Worm (Caenorhabditis elegans) whole organism, young adult: ENCODE data around the gene ZK829.3.

Experiments
- B0035.1 ChIP-seq: sonication (generic microtip); optimal IDR thresholded peaks from 2 replicates; lab custom pipeline; 2016; ENCODE audit warnings: missing genetic modification characterization, mild to moderate bottlenecking, missing compliant biosample characterization, missing genotype, missing genetic modification reagents
- B0261.1 ChIP-seq: sonication (generic microtip); optimal IDR thresholded peaks from 2 replicates; lab custom pipeline; 2016; ENCODE audit warnings: mild to moderate bottlenecking, missing genetic modification characterization, moderate library complexity, missing compliant biosample characterization
- D2030.7 ChIP-seq: fragments of 200-800 bp; sonication (Bioruptor generic); IDR thresholded peaks from 2 replicates; pipeline ENCODE4 v1.3.6; 2022; ENCODE audit warnings: missing genetic modification reagents, missing genetic modification characterization, missing compliant biosample characterization
- F10E7.11 ChIP-seq: sonication (generic microtip); optimal IDR thresholded peaks from 2 replicates; lab custom pipeline; 2017; ENCODE audit warnings: mild to moderate bottlenecking, missing genetic modification characterization, moderate library complexity, missing compliant biosample characterization
- F22D6.2 ChIP-seq: sonication (generic microtip); optimal IDR thresholded peaks from 2 replicates; lab custom pipeline; 2016; ENCODE audit warnings: mild to moderate bottlenecking, missing genetic modification characterization, missing compliant biosample characterization
- F37B4.10 ChIP-seq: fragments of 200-800 bp; sonication (Bioruptor generic); IDR thresholded peaks from 2 replicates; pipeline ENCODE4 v1.3.6; 2022; ENCODE audit warnings: missing genetic modification characterization, missing compliant biosample characterization
- F52B5.7 ChIP-seq: sonication (generic microtip); optimal IDR thresholded peaks from 2 replicates; lab custom pipeline; 2016; ENCODE audit warnings: mild to moderate bottlenecking, missing genetic modification characterization, missing compliant biosample characterization
- T26A5.8 ChIP-seq: sonication (generic microtip); optimal IDR thresholded peaks from 2 replicates; lab custom pipeline; 2016; ENCODE audit warnings: missing genetic modification characterization, missing compliant biosample characterization
- Y53F4B.3 ChIP-seq: fragments of 200-800 bp; sonication (Bioruptor generic); IDR thresholded peaks from 2 replicates; pipeline ENCODE4 v1.3.6; 2022; ENCODE audit warnings: missing genetic modification reagents, missing genetic modification characterization, missing compliant biosample characterization
- Y67H2A.10 ChIP-seq: fragments of 200-800 bp; sonication (Bioruptor generic); conservative IDR thresholded peaks from 2 replicates; pipeline ENCODE4 v1.3.6; 2022; ENCODE audit warnings: missing genetic modification reagents, missing genetic modification characterization, missing compliant biosample characterization
- Y95B8A.8 ChIP-seq: fragments of 200-800 bp; sonication (Bioruptor generic); IDR thresholded peaks from 2 replicates; pipeline ENCODE4 v1.3.6; 2022; ENCODE audit warnings: missing genetic modification reagents, missing genetic modification characterization, missing compliant biosample characterization
- aptf-2 ChIP-seq: fragments of 200-800 bp; sonication (Bioruptor generic); conservative IDR thresholded peaks from 2 replicates; pipeline ENCODE4 v1.3.6; 2022; ENCODE audit warnings: missing genetic modification reagents, missing genetic modification characterization, missing compliant biosample characterization
- atf-7 ChIP-seq: sonication (generic microtip); optimal IDR thresholded peaks from 2 replicates; lab custom pipeline; 2017; ENCODE audit warnings: mild to moderate bottlenecking, missing genetic modification characterization, missing compliant biosample characterization
- attf-5 ChIP-seq: fragments of 200-800 bp; sonication (Bioruptor generic); optimal IDR thresholded peaks from 2 replicates; lab custom pipeline; 2018; ENCODE audit warnings: mild to moderate bottlenecking, missing genetic modification characterization, missing compliant biosample characterization
- attf-6 ChIP-seq: fragments of 200-800 bp; sonication (Bioruptor generic); IDR thresholded peaks from 2 replicates; pipeline ENCODE4 v1.3.6; 2022; ENCODE audit warnings: missing genetic modification reagents, missing genetic modification characterization, missing compliant biosample characterization
- bed-1 ChIP-seq: fragments of 200-800 bp; sonication (Bioruptor generic); IDR thresholded peaks from 2 replicates; pipeline ENCODE4 v1.3.6; 2022; ENCODE audit warnings: missing genetic modification reagents, missing genetic modification characterization, missing compliant biosample characterization
- cebp-2 ChIP-seq: fragments of 200-800 bp; sonication (Bioruptor generic); IDR thresholded peaks from 2 replicates; pipeline ENCODE4 v1.3.6; 2022; ENCODE audit warnings: missing genetic modification characterization, missing compliant biosample characterization
- ceh-100 ChIP-seq: fragments of 200-800 bp; sonication (Bioruptor generic); IDR thresholded peaks from 2 replicates; pipeline ENCODE4 v1.3.6; 2022; ENCODE audit warnings: missing genetic modification reagents, missing genetic modification characterization, missing compliant biosample characterization
- ceh-27 ChIP-seq: fragments of 200-800 bp; sonication (Bioruptor generic); optimal IDR thresholded peaks from 2 replicates; lab custom pipeline; 2018; ENCODE audit warnings: mild to moderate bottlenecking, missing genetic modification characterization, moderate library complexity, missing compliant biosample characterization
- ceh-58 ChIP-seq: fragments of 200-800 bp; sonication (Bioruptor generic); IDR thresholded peaks from 2 replicates; pipeline ENCODE4 v1.3.6; 2022; ENCODE audit warnings: missing genetic modification characterization, missing compliant biosample characterization
- ceh-79 ChIP-seq: sonication (generic microtip); optimal IDR thresholded peaks from 2 replicates; lab custom pipeline; 2017; ENCODE audit warnings: mild to moderate bottlenecking, missing genetic modification characterization, missing compliant biosample characterization
- dpl-1 ChIP-seq: fragments of 150-350 bp; optimal IDR thresholded peaks from 2 replicates; lab custom pipeline; 2014; ENCODE audit warnings: missing biosample characterization, missing genetic modification reagents, missing genetic modification characterization
- fkh-3 ChIP-seq: sonication (generic microtip); optimal IDR thresholded peaks from 2 replicates; lab custom pipeline; 2016; ENCODE audit warnings: mild to moderate bottlenecking, missing genetic modification characterization, missing compliant biosample characterization
- gei-17 ChIP-seq: fragments of 200-800 bp; sonication (Bioruptor generic); optimal IDR thresholded peaks from 2 replicates; lab custom pipeline; 2018; ENCODE audit warnings: mild to moderate bottlenecking, missing genetic modification characterization, missing compliant biosample characterization
- him-1 ChIP-seq: sonication (generic microtip); optimal IDR thresholded peaks from 2 replicates; lab custom pipeline; 2016; ENCODE audit warnings: missing genotype, missing genetic modification reagents, missing genetic modification characterization, missing compliant biosample characterization
- hlh-12 ChIP-seq: sonication (generic microtip); optimal IDR thresholded peaks from 2 replicates; lab custom pipeline; 2016; ENCODE audit warnings: missing genetic modification characterization, missing compliant biosample characterization
- hsf-1 ChIP-seq: fragments of 200-800 bp; sonication (Bioruptor generic); IDR thresholded peaks from 2 replicates; pipeline ENCODE4 v1.3.6; 2022; ENCODE audit warnings: missing genetic modification reagents, missing genetic modification characterization, missing compliant biosample characterization
- lag-1 ChIP-seq: fragments of 200-800 bp; sonication (Bioruptor generic); IDR thresholded peaks from 2 replicates; pipeline ENCODE4 v1.3.6; 2022; ENCODE audit warnings: missing genetic modification reagents, missing genetic modification characterization, missing compliant biosample characterization
- let-526 ChIP-seq: fragments of 200-800 bp; sonication (Bioruptor generic); IDR thresholded peaks from 2 replicates; pipeline ENCODE4 v1.3.6; 2022; ENCODE audit warnings: missing genetic modification reagents, missing genetic modification characterization, missing compliant biosample characterization
- mcd-1 ChIP-seq: fragments of 200-800 bp; sonication (Bioruptor generic); IDR thresholded peaks from 2 replicates; pipeline ENCODE4 v1.3.6; 2022; ENCODE audit warnings: missing genetic modification reagents, missing genetic modification characterization, missing compliant biosample characterization
- nfya-1 ChIP-seq: sonication (generic microtip); optimal IDR thresholded peaks from 2 replicates; lab custom pipeline; 2017; ENCODE audit warnings: antibody characterized with exemption, missing compliant biosample characterization, missing genetic modification characterization, borderline replicate concordance; ENCODE audit not compliant: insufficient read depth
- rpc-1 ChIP-seq, 2 experiments: fragments of 150-350 bp in 1 of 2; sonication (generic microtip) in 1 of 2; optimal IDR thresholded peaks; 2 replicates each; lab custom pipeline; 2014 to 2018; ENCODE audit warnings: missing biosample characterization in 1 of 2, missing genetic modification characterization in 1 of 2, missing genetic modification reagents in 1 of 2, missing genotype in 1 of 2
- snpc-1.1 ChIP-seq: sonication (generic microtip); optimal IDR thresholded peaks from 2 replicates; lab custom pipeline; 2017; ENCODE audit warnings: missing genetic modification characterization, mild to moderate bottlenecking, missing compliant biosample characterization, antibody characterized with exemption, moderate library complexity, missing genotype, missing genetic modification reagents; ENCODE audit not compliant: insufficient read depth
- snpc-1.3 ChIP-seq: sonication (generic microtip); optimal IDR thresholded peaks from 2 replicates; lab custom pipeline; 2017; ENCODE audit warnings: missing genetic modification characterization, mild to moderate bottlenecking, missing compliant biosample characterization, antibody characterized with exemption, moderate library complexity, missing genotype, missing genetic modification reagents; ENCODE audit not compliant: insufficient read depth
- ztf-18 ChIP-seq: sonication (generic microtip); optimal IDR thresholded peaks from 2 replicates; lab custom pipeline; 2016; ENCODE audit warnings: missing genotype, mild to moderate bottlenecking, missing genetic modification characterization, missing compliant biosample characterization
- ztf-22 ChIP-seq: fragments of 200-800 bp; sonication (Bioruptor generic); optimal IDR thresholded peaks from 2 replicates; lab custom pipeline; 2018; ENCODE audit warnings: mild to moderate bottlenecking, missing genetic modification characterization, moderate library complexity, missing compliant biosample characterization
- ztf-3 ChIP-seq: fragments of 200-800 bp; sonication (Bioruptor generic); optimal IDR thresholded peaks from 2 replicates; lab custom pipeline; 2018; ENCODE audit warnings: mild to moderate bottlenecking, missing genetic modification characterization, missing compliant biosample characterization
- ztf-6 ChIP-seq: fragments of 200-800 bp; sonication (Bioruptor generic); IDR thresholded peaks from 2 replicates; pipeline ENCODE4 v1.3.6; 2022; ENCODE audit warnings: missing genetic modification reagents, missing genetic modification characterization, missing compliant biosample characterization

ZK829.3 gene

ce11 chrIV:11945621-11946020 lies at the start of gene ZK829.3:
ZK829.3 (minus strand) TSS chrIV:11945721.
- no peak for TF ChIP-seq ceh-100 (GFP tag; lab: Robert Waterston, UW)
- TF ChIP-seq lag-1 (GFP tag; lab: Robert Waterston, UW) = no peak
- TF ChIP-seq snpc-1.3 (tag; lab: Kevin White, UChicago) = no peak

- TF ChIP-seq snpc-1.3 (tag; lab: Kevin White, UChicago) (no peak), ceh-100 (GFP tag; lab: Robert Waterston, UW) (no peak), F22D6.2 (tag; lab: Kevin White, UChicago) (no peak), ceh-27 (no peak), ceh-58 (GFP tag; lab: Robert Waterston, UW) (no peak), Y53F4B.3 (GFP tag; lab: Robert Waterston, UW) (no peak), let-526 (GFP tag; lab: Robert Waterston, UW) (no peak), B0035.1 (tag; lab: Kevin White, UChicago) (no peak), F10E7.11 (tag; lab: Kevin White, UChicago) (no peak), dpl-1 (GFP tag; lab: Kevin White, UChicago) (no peak), atf-7 (tag; lab: Kevin White, UChicago) (no peak), snpc-1.1 (tag; lab: Kevin White, UChicago) (no peak), ztf-22 (GFP tag; lab: Kevin White, UChicago) (no peak), D2030.7 (GFP tag; lab: Robert Waterston, UW) (no peak), lag-1 (GFP tag; lab: Robert Waterston, UW) (no peak), ceh-79 (tag; lab: Kevin White, UChicago) (no peak), ztf-18 (no peak), T26A5.8 (tag; lab: Kevin White, UChicago) (no peak)
Measured at ce11 chrIV:11986407-11986806, 40.9 kb upstream of the ZK829.3 start.

- TF ChIP-seq ztf-6 (GFP tag; lab: Robert Waterston, UW) (no peak), Y67H2A.10 (GFP tag; lab: Robert Waterston, UW) (no peak), aptf-2 (GFP tag; lab: Robert Waterston, UW) (peak; percentile 96), attf-6 (GFP tag; lab: Robert Waterston, UW) (no peak), cebp-2 (0 out of 2 replicates have a peak, but pooled peaks have one; percentile 34), hsf-1 (GFP tag; lab: Robert Waterston, UW) (0 out of 2 replicates have a peak, but pooled peaks have one; percentile 31), F52B5.7 (tag; lab: Kevin White, UChicago) (no peak), gei-17 (GFP tag; lab: Kevin White, UChicago) (no peak), ztf-22 (GFP tag; lab: Kevin White, UChicago) (no peak), bed-1 (no peak), fkh-3 (tag; lab: Kevin White, UChicago) (no peak), hlh-12 (tag; lab: Kevin White, UChicago) (no peak), rpc-1 (optimal IDR thresholded peaks at IDR 0.05; lab: Kevin White, UChicago) (no peak), rpc-1 (tag; optimal IDR thresholded peaks at IDR 0.05; lab: Kevin White, UChicago) (no peak), B0261.1 (no peak), F37B4.10 (GFP tag; lab: Robert Waterston, UW) (no peak), attf-5 (GFP tag; lab: Kevin White, UChicago) (no peak), Y95B8A.8 (GFP tag; lab: Robert Waterston, UW) (no peak), nfya-1 (no peak), mcd-1 (GFP tag; lab: Robert Waterston, UW) (no peak), ztf-3 (GFP tag; lab: Kevin White, UChicago) (no peak), him-1 (tag; lab: Kevin White, UChicago) (no peak)
- TF ChIP-seq, all 124 proteins: peak for 3
Measured at ce11 chrIV:11970171-11970570, 24.6 kb upstream of the ZK829.3 start, which contains the start of gene ZK829.9. ZK829.9 (plus strand) TSS chrIV:11970534.
